Worm (Caenorhabditis elegans) whole organism, dauer: ENCODE measurements around the gene Y73B6BL.47.
"Not testable (repeated sequence)": the region's sequence is repeated elsewhere in the genome, so short reads cannot be mapped to it uniquely, and the experiment has no call there.

Source experiments
- unc-62 ChIP-seq: sonication (generic microtip); optimal IDR thresholded peaks from 2 replicates; lab custom pipeline; 2017; ENCODE audit warnings: missing biosample characterization, missing genetic modification reagents, missing genetic modification characterization

Y73B6BL.47 gene

ce11 chrIV:6361668-6362067 lies at the start of gene Y73B6BL.47:
TSS of gene Y73B6BL.47 (plus strand) at chrIV:6361968.
- no peak for TF ChIP-seq unc-62 (GFP tag; lab: Kevin White, UChicago)

ce11 chrIV:6317357-6317756 lies 44.4 kb upstream of the Y73B6BL.47 start, which contains the start of gene Y73B6BL.12:
TSS of gene Y73B6BL.12 (minus strand) at chrIV:6317457.
- not testable (repeated sequence) for TF ChIP-seq unc-62 (GFP tag; lab: Kevin White, UChicago)

DNA sequence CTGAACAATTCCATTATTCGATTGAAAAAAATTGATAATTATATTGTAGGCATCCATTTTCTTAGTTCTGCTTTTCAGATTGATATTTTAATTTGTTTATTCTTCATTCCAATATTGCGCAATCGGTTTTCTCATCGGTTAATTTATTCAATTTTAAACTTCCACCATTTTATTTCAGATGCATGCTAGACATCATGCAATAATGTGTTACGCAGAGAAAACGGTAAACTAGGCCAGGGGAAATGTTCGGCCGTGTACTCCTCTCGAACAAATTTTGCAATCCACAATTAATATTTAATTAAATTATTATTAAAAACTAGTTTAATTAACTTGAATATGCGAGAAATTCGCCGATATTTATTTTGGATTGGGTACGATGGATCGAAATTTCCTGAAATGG lies 40.1 kb upstream of the Y73B6BL.47 start, which contains the start of gene Y73B6BL.29:
Y73B6BL.29 (plus strand) TSS at position 263 of the 400 bp plus-strand sequence.
- TF ChIP-seq unc-62 (GFP tag; lab: Kevin White, UChicago), result no peak

DNA sequence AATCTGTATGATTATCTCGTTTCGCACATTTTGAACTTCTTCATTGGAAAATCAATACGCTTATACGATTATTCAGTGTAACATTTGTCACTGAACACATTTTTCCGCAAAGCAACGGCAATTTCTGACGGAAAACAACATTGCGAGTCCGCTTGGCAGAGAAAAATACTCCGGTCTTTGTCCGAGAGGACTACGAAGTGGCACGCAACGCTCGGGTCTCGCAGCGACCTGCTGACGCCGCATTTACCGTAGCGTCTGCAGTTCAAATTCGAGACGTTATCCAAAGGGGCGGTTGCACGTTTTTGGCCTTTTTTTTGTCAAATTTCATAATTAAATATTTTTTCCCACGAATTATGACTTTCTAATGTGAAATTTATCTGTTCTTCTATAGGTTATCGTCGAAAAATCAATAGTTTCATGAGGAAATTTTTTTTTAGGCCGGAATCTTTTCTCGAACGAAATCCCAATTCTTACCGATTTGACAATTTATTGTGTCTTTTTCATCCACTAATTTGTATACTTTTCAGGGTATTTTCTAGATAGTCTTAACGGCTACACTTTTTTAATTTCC lies 38.0 kb upstream of the Y73B6BL.47 start, which contains the start of gene sqd-1:
sqd-1 (plus strand) TSS at position 521 of the 571 bp plus-strand sequence.
- no peak for TF ChIP-seq unc-62 (GFP tag; lab: Kevin White, UChicago)

- no peak for TF ChIP-seq unc-62 (GFP tag; lab: Kevin White, UChicago)
These were observed 36.0 kb upstream of the Y73B6BL.47 start for ce11 chrIV:6325772-6326171.

ce11 chrIV:6326448-6326847 lies 35.3 kb upstream of the Y73B6BL.47 start, which contains the start of gene lsm-8:
TSS of gene lsm-8 (plus strand) at chrIV:6326526.
- TF ChIP-seq unc-62 (GFP tag; lab: Kevin White, UChicago), result no peak

ce11 chrIV:6327363-6328015 lies 34.3 kb upstream of the Y73B6BL.47 start:
- no peak for TF ChIP-seq unc-62 (GFP tag; lab: Kevin White, UChicago)

ce11 chrIV:6328198-6328597 lies 33.6 kb upstream of the Y73B6BL.47 start:
- TF ChIP-seq unc-62 (GFP tag; lab: Kevin White, UChicago), result no peak

ce11 chrIV:6329339-6329738 lies 32.4 kb upstream of the Y73B6BL.47 start, which contains the start of gene seu-1:
TSS of gene seu-1 (plus strand) at chrIV:6329639.
- TF ChIP-seq unc-62 (GFP tag; lab: Kevin White, UChicago), result no peak

DNA sequence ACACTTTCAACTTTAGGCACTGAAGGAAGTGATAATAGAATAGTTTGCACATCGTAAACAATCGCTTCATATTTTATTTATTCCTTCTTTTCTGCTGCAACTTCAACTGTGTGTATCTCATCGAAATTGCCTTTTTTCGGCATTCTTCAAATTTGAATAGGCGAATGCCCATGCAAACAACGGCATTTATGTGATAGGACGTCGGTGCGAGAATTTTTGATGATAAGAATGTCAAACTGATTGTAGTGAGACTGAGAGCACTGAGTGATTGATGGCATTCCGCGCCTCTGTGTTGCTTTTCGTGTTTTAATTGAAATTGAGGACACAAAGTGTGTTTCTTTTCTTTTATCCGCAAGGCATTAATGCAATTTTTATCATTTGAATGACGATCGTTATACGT lies 31.0 kb upstream of the Y73B6BL.47 start:
- no peak for TF ChIP-seq unc-62 (GFP tag; lab: Kevin White, UChicago)

- no peak for TF ChIP-seq unc-62 (GFP tag; lab: Kevin White, UChicago)
These were observed 27.9 kb upstream of the Y73B6BL.47 start, which contains the start of gene blos-2 for ce11 chrIV:6333915-6334314. TSS of gene blos-2 (plus strand) at chrIV:6334215.

DNA sequence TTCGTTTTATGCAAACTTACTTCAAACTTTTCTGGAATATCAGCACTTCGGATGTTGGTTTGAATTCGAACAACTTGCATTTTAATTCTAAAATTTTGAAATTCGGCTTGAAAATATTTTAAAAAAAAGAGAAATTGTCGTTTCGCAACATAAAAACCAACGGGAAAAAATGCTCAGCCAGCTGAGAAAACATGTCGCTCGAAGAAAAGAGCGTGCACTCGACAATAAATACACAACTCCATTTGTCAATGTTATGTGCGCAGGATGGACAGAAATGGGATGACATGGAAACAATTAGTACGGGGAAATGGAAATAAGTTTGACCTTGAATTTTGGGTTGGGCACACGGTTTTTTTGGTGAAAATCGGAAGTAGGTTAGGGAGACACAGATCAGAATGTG lies 25.9 kb upstream of the Y73B6BL.47 start, which contains the start of gene mif-4:
mif-4 (minus strand) TSS at position 87 of the 400 bp plus-strand sequence.
- TF ChIP-seq unc-62 (GFP tag; lab: Kevin White, UChicago), result no peak

DNA sequence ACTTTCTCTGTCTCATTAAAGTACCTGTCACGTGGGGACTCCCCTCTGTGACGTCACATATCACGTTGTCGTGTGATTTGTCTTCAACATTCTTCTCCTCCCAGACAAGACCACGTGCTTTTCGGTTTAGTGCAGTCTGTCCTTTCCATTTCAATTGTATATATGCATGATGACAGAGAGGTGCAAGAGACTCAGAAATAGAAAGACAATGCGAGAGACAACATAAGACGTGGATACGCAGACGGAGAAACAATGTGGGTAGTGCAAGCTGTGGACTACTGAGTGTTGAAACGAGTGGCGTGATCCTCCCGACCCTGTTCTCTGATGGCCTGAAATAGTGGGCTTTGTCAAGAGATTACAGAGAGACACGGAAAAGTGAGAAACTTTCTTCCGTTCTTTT lies 25.0 kb upstream of the Y73B6BL.47 start:
- TF ChIP-seq unc-62 (GFP tag; lab: Kevin White, UChicago), result peak; percentile 21

DNA sequence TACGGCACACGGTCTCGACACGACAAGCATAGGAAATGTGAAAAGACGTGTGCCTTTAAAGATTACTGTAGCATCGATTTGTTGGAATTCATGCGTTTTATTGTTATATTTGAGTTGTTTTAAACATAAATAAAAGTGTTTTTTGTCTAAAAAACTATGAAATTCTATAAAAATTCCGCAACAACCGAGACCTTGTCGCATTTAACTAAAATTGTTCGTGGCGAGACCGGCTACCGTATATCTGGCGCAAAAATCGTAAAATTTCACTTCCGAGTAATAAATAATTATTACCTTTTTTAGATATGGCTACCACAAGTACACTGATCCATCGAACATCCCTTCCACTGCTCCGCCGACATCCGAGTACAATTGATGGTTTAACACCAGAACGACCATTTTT lies 24.4 kb upstream of the Y73B6BL.47 start, which contains the start of gene ipla-6:
ipla-6 (plus strand) TSS at position 301 of the 400 bp plus-strand sequence.
- no peak for TF ChIP-seq unc-62 (GFP tag; lab: Kevin White, UChicago)

- no peak for TF ChIP-seq unc-62 (GFP tag; lab: Kevin White, UChicago)
These were observed 19.3 kb upstream of the Y73B6BL.47 start, which contains the start of gene Y73B6BL.288 for ce11 chrIV:6342431-6342830. TSS of gene Y73B6BL.288 (minus strand) at chrIV:6342531.

- no peak for TF ChIP-seq unc-62 (GFP tag; lab: Kevin White, UChicago)
These were observed 18.9 kb upstream of the Y73B6BL.47 start, which contains the start of gene Y73B6BL.14 for ce11 chrIV:6342876-6343275. TSS of gene Y73B6BL.14 (minus strand) at chrIV:6342976.
